Worm (Caenorhabditis elegans) whole organism, midembryonic: ENCODE data around the gene R102.2.

ENCODE experiments used
- T22C8.4 ChIP-seq: fragments of 200-800 bp; sonication (Bioruptor generic); IDR thresholded peaks from 2 replicates; pipeline ENCODE4 v1.3.6; 2022; ENCODE audit warnings: missing genetic modification characterization, missing compliant biosample characterization
- klf-2 ChIP-seq: fragments of 200-800 bp; sonication (Bioruptor generic); conservative IDR thresholded peaks from 2 replicates; pipeline ENCODE4 v1.3.6; 2022; ENCODE audit warnings: missing genetic modification reagents, missing genetic modification characterization, missing compliant biosample characterization
- med-1 ChIP-seq: sonication (generic microtip); optimal IDR thresholded peaks from 2 replicates; lab custom pipeline; 2017; ENCODE audit warnings: missing genetic modification characterization, mild to moderate bottlenecking, missing compliant biosample characterization, antibody characterized with exemption, missing genetic modification reagents; ENCODE audit not compliant: insufficient read depth

DNA sequence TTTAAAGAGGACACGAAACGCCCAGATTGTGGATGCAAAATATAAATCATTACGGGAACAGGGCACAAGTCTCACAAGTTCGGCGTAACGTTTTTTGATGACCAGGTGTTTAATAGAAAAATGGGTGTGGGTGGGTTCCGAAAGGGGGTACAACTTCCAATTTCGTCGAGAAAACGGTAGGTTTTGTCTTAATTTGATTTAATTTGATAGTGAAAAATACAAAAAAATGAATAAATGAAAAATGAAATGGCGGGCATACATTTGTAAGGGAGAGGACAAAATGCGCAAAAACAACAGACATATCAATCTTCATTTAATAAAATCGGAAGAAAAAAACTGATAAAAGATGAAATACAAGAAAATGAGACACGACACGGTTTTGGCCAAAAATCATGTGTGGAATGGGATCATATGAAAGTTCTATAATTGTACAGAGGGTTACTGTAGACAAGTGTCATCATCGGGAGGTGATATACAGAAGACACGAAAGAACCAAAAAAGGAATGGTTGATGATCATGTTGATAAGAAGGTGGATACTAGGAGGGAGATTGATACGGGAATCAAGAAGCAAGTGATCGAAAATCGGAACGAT is 14.6 kb downstream of the R102.2 start:
- TF ChIP-seq klf-2 (GFP tag; lab: Robert Waterston, UW) (no peak), T22C8.4 (GFP tag; lab: Robert Waterston, UW) (no peak), med-1 (GFP tag; lab: Kevin White, UChicago) (no peak)
